Fruit fly (Drosophila melanogaster) whole organism, prepupa: ENCODE measurements around the gene thoc7.
A peak's percentile ranks its signal among the peaks of the same experiment; 100 is the strongest.

Source experiments
- Blimp-1 ChIP-seq: fragments of 200-800 bp; sonication (Bioruptor generic); optimal IDR thresholded peaks from 3 replicates; lab custom pipeline; 2017; ENCODE audit warnings: missing biosample characterization, missing genetic modification characterization, mild to moderate bottlenecking, moderate library complexity, missing genetic modification reagents
- CG10631 ChIP-seq: fragments of 200-800 bp; sonication (Bioruptor generic); optimal IDR thresholded peaks from 2 replicates; lab custom pipeline; 2016; ENCODE audit warnings: missing biosample characterization, missing genetic modification characterization
- CG11294 ChIP-seq: fragments of 200-800 bp; sonication (Bioruptor generic); IDR thresholded peaks from 2 replicates; pipeline ENCODE4 v1.3.6; 2022; ENCODE audit warnings: missing biosample characterization, missing genetic modification characterization
- CG15336 ChIP-seq: fragments of 200-800 bp; sonication (Bioruptor generic); IDR thresholded peaks from 2 replicates; pipeline ENCODE4 v1.3.6; 2022; ENCODE audit warnings: missing biosample characterization, missing genetic modification characterization
- CG3032 ChIP-seq: fragments of 200-800 bp; optimal IDR thresholded peaks from 2 replicates; lab custom pipeline; 2019; ENCODE audit warnings: missing biosample characterization, mild to moderate bottlenecking, missing genetic modification characterization, moderate library complexity
- CG32006 ChIP-seq: fragments of 200-800 bp; sonication (Bioruptor generic); optimal IDR thresholded peaks from 3 replicates; lab custom pipeline; 2017; ENCODE audit warnings: missing biosample characterization, mild to moderate bottlenecking, missing genetic modification characterization
- CG34406 ChIP-seq: fragments of 200-800 bp; sonication (Bioruptor generic); optimal IDR thresholded peaks from 3 replicates; lab custom pipeline; 2016; ENCODE audit warnings: missing biosample characterization, missing genetic modification characterization
- CG4318 ChIP-seq: fragments of 200-800 bp; sonication (Bioruptor generic); optimal IDR thresholded peaks from 3 replicates; lab custom pipeline; 2017; ENCODE audit warnings: missing biosample characterization, mild to moderate bottlenecking, missing genetic modification characterization
- CG7368 ChIP-seq: fragments of 200-800 bp; sonication (Bioruptor generic); optimal IDR thresholded peaks from 3 replicates; lab custom pipeline; 2016; ENCODE audit warnings: missing biosample characterization, missing genetic modification characterization
- CG8319 ChIP-seq: fragments of 200-800 bp; sonication (Bioruptor generic); optimal IDR thresholded peaks from 3 replicates; lab custom pipeline; 2016; ENCODE audit warnings: missing biosample characterization, missing genetic modification characterization
- CG9139 ChIP-seq: fragments of 200-800 bp; sonication (Bioruptor generic); optimal IDR thresholded peaks from 3 replicates; lab custom pipeline; 2017; ENCODE audit warnings: missing biosample characterization, mild to moderate bottlenecking, missing genetic modification characterization
- Eip93F ChIP-seq: fragments of 200-800 bp; sonication (Bioruptor generic); optimal IDR thresholded peaks from 2 replicates; lab custom pipeline; 2016; ENCODE audit warnings: missing biosample characterization, mild to moderate bottlenecking, missing genetic modification characterization
- Ets21C ChIP-seq: fragments of 200-800 bp; sonication (Bioruptor generic); optimal IDR thresholded peaks from 3 replicates; lab custom pipeline; 2016; ENCODE audit warnings: missing biosample characterization, missing genetic modification characterization
- Ets96B ChIP-seq: fragments of 200-800 bp; optimal IDR thresholded peaks from 2 replicates; lab custom pipeline; 2019; ENCODE audit warnings: missing biosample characterization, mild to moderate bottlenecking, missing genetic modification characterization, moderate library complexity
- Hr38 ChIP-seq: sonication (Bioruptor generic); optimal IDR thresholded peaks from 2 replicates; lab custom pipeline; 2016; ENCODE audit warnings: missing biosample characterization, missing genetic modification characterization
- Hr39 ChIP-seq: fragments of 200-800 bp; sonication (Bioruptor generic); optimal IDR thresholded peaks from 2 replicates; lab custom pipeline; 2016; ENCODE audit warnings: missing biosample characterization, missing genetic modification characterization
- Hr4 ChIP-seq: fragments of 200-800 bp; sonication (Bioruptor generic); optimal IDR thresholded peaks from 3 replicates; lab custom pipeline; 2016; ENCODE audit warnings: missing biosample characterization, missing genetic modification characterization
- OdsH ChIP-seq: fragments of 200-800 bp; sonication (Bioruptor generic); optimal IDR thresholded peaks from 3 replicates; lab custom pipeline; 2016; ENCODE audit warnings: missing biosample characterization, missing genetic modification characterization
- Sox102F ChIP-seq: fragments of 200-800 bp; sonication (Bioruptor generic); optimal IDR thresholded peaks from 2 replicates; lab custom pipeline; 2016; ENCODE audit warnings: missing biosample characterization, mild to moderate bottlenecking, missing genetic modification characterization
- cyc ChIP-seq: fragments of 200-800 bp; sonication (Bioruptor generic); optimal IDR thresholded peaks from 3 replicates; lab custom pipeline; 2016; ENCODE audit warnings: missing biosample characterization, missing genetic modification characterization
- fd85E ChIP-seq: fragments of 200-800 bp; sonication (Bioruptor generic); optimal IDR thresholded peaks from 3 replicates; lab custom pipeline; 2016; ENCODE audit warnings: missing biosample characterization, missing genetic modification characterization
- fkh ChIP-seq: fragments of 200-800 bp; sonication (Bioruptor generic); optimal IDR thresholded peaks from 3 replicates; lab custom pipeline; 2017; ENCODE audit warnings: missing biosample characterization, mild to moderate bottlenecking, missing genetic modification characterization, moderate library complexity
- ss ChIP-seq, 2 experiments: fragments of 200-800 bp; sonication (Bioruptor generic); optimal IDR thresholded peaks; 2 replicates in 1 of 2; 3 replicates in 1 of 2; lab custom pipeline; 2017 to 2018; ENCODE audit warnings: mild to moderate bottlenecking in 2 of 2, missing biosample characterization in 2 of 2, missing genetic modification characterization in 2 of 2, moderate library complexity in 1 of 2
- svp ChIP-seq: fragments of 200-800 bp; sonication (Bioruptor generic); peaks from one replicate; lab custom pipeline; 2016; ENCODE audit warnings: missing biosample characterization, missing genetic modification characterization

thoc7 gene

DNA sequence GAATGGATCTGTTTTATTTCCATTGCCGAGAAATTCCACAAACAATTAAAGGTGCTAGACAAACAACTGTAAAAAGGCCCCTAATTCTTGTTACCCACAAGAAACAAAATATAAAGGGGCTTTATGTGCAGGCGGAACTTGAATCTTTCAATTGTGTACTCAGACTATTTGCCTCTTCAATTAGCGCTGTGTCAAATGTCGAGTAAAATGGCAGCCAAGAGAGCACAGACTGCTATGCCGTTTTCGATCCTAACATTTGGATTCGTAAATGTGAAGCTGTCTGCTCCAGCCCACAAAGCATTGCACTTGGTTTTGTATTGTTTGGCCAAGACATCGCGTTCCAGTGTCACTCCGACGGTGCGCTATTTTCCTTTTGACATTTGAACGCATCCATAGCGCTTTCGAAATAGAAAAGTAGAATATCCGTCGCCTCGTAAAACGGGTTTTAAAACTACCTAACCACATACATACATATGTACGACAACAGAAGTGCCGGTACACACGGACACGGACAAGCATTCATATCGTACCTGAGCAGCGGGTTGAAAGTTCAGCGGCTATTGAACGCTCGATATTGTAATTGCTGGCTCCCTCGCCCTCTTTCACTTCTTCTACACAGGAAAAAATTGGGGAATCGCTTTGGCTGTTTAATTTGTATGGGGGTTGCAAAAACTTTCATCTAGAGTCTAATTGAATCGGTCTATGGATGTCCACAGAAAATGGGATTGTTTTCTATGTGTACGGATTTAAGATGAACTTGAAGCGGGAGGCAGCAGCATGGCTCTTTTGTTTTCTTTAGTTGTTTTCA, 46.3 kb downstream of the thoc7 start (continued):
- no peak for TF ChIP-seq Blimp-1 (GFP tag; lab: Kevin White, UChicago)
- peak; percentile 45 for TF ChIP-seq Ets96B (tag; lab: Kevin White, UChicago)
- peak; percentile 55 for TF ChIP-seq Sox102F
- no peak; the same call in 1 of the 2 replicates for TF ChIP-seq CG11294
- peak; percentile 21 for TF ChIP-seq CG34406
- TF ChIP-seq svp (GFP tag; lab: Kevin White, UChicago), result peak; percentile 81
- peak; percentile 47 for TF ChIP-seq OdsH (GFP tag; lab: Kevin White, UChicago)
- peak; percentile 20 to 59 for TF ChIP-seq ss (GFP tag; optimal IDR thresholded peaks at IDR 0.05; lab: Kevin White, UChicago)
- TF ChIP-seq CG32006 (GFP tag; lab: Kevin White, UChicago), result peak; percentile 67
- peak; percentile 33 for TF ChIP-seq Ets21C (GFP tag; lab: Kevin White, UChicago)
- peak; percentile 29 for TF ChIP-seq CG3032 (tag; lab: Kevin White, UChicago)
- no peak for TF ChIP-seq fd85E (GFP tag; lab: Kevin White, UChicago)
- peak; percentile 57 for TF ChIP-seq CG10631 (GFP tag; lab: Kevin White, UChicago)
- TF ChIP-seq Hr4 (GFP tag; lab: Kevin White, UChicago), result peak; percentile 66
- no peak for TF ChIP-seq Hr38

DNA sequence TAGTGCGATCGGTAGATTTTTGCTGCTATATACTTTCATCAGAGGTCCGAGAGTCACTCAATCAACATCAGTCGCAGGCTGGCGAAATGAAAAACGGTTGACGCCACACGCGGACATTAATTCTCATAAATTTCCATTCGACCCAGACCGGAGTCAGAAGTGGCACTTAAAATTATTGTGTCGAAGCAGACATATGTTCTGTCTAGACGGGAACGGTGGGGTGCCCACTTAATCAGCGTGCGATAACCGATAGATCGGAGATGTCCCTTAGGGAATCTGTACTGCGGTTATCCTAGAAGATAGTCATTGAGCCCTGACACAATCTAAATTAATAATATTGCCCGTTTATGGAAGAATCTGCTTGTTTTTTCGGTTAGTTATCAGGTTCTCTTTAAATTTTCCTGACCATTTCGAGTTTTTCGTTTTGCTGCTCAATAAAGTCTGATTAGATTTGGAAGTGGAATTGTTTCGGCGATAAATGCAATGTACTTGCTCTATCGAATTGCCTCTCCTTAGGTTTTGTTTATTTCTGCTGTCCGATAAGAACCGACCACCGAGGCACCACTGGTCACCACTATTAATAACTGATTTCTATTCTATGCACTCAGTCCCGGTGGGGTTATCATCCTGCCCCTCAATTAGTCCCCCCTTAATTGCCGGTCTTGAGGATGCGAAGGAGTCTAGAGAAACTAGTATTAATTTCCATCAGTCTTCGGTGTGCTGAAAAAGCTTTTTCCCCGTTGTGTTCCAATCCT, 50.5 kb downstream of the thoc7 start:
- TF ChIP-seq CG7368 (GFP tag; lab: Kevin White, UChicago), result no peak
- TF ChIP-seq CG15336 (GFP tag; lab: Robert Waterston, UW), result no peak
- no peak for TF ChIP-seq Hr39 (GFP tag; lab: Kevin White, UChicago)
- TF ChIP-seq Hr4 (GFP tag; lab: Kevin White, UChicago), result no peak
- no peak for TF ChIP-seq CG3032 (tag; lab: Kevin White, UChicago)
- no peak for TF ChIP-seq fkh
- TF ChIP-seq CG9139 (GFP tag; lab: Kevin White, UChicago), result no peak
- TF ChIP-seq Eip93F (GFP tag; lab: Kevin White, UChicago), result no peak
- TF ChIP-seq CG4318 (GFP tag; lab: Kevin White, UChicago), result no peak
- TF ChIP-seq CG32006 (GFP tag; lab: Kevin White, UChicago), result no peak
- TF ChIP-seq Ets21C (GFP tag; lab: Kevin White, UChicago), result no peak
- no peak for TF ChIP-seq CG8319
- TF ChIP-seq cyc (GFP tag; lab: Kevin White, UChicago), result no peak
- no peak for TF ChIP-seq Hr38
- TF ChIP-seq CG10631 (GFP tag; lab: Kevin White, UChicago), result no peak
